Worm (Caenorhabditis elegans) whole organism, L1 larva: ENCODE measurements around the gene nspb-5.

Experiments
- C04F5.9 ChIP-seq: sonication (generic microtip); optimal IDR thresholded peaks from 2 replicates; lab custom pipeline; 2016; ENCODE audit warnings: missing genetic modification characterization, missing compliant biosample characterization
- ama-1 ChIP-seq: fragments of 150-350 bp; optimal IDR thresholded peaks from 2 replicates; lab custom pipeline; 2014
- ceh-8 ChIP-seq: fragments of 200-800 bp; sonication (Bioruptor generic); optimal IDR thresholded peaks from 2 replicates; lab custom pipeline; 2018; ENCODE audit warnings: mild to moderate bottlenecking, missing genetic modification characterization, moderate library complexity, missing compliant biosample characterization
- ceh-82 ChIP-seq, 3 experiments: fragments of 150-350 bp in 1 of 3; sonication (generic microtip) in 2 of 3; optimal IDR thresholded peaks; 2 replicates each; lab custom pipeline; 2014 to 2017; ENCODE audit warnings: missing biosample characterization in 3 of 3, missing genetic modification characterization in 3 of 3
- ceh-90 ChIP-seq: sonication (generic microtip); optimal IDR thresholded peaks from 2 replicates; lab custom pipeline; 2016; ENCODE audit warnings: missing genetic modification characterization, missing compliant biosample characterization
- dpl-1 ChIP-seq, 3 experiments: fragments of 150-350 bp in 2 of 3; sonication (generic microtip) in 1 of 3; optimal IDR thresholded peaks; 2 replicates each; lab custom pipeline; 2014 to 2017; ENCODE audit warnings: missing biosample characterization in 3 of 3, missing genetic modification characterization in 3 of 3, missing genetic modification reagents in 3 of 3
- dsc-1 ChIP-seq: sonication (generic microtip); optimal IDR thresholded peaks from 2 replicates; lab custom pipeline; 2016; ENCODE audit warnings: mild to moderate bottlenecking, missing genetic modification characterization, missing compliant biosample characterization
- efl-1 ChIP-seq, 4 experiments: fragments of 150-350 bp; optimal IDR thresholded peaks in 3 of 4; peaks in 1 of 4; 1 replicate in 1 of 4; 2 replicates in 3 of 4; lab custom pipeline; 2014; ENCODE audit warnings: missing biosample characterization in 2 of 4, missing genetic modification characterization in 2 of 4, missing genetic modification reagents in 2 of 4
- elt-3 ChIP-seq, 6 experiments: fragments of 150-350 bp in 1 of 6; sonication (generic microtip); optimal IDR thresholded peaks; 2 replicates each; lab custom pipeline; 2017 to 2018; ENCODE audit warnings: missing biosample characterization in 6 of 6, missing genetic modification characterization in 6 of 6, inconsistent platforms in 1 of 6
- fkh-10 ChIP-seq: sonication (generic microtip); optimal IDR thresholded peaks from 2 replicates; lab custom pipeline; 2017; ENCODE audit warnings: missing biosample characterization, missing genetic modification reagents, missing genetic modification characterization
- fkh-8 ChIP-seq: sonication (generic microtip); optimal IDR thresholded peaks from 2 replicates; lab custom pipeline; 2016; ENCODE audit warnings: mild to moderate bottlenecking, missing genetic modification characterization, missing compliant biosample characterization
- isw-1 ChIP-seq: fragments of 200-800 bp; sonication (Bioruptor generic); IDR thresholded peaks from 2 replicates; pipeline ENCODE4 v1.3.6; 2022; ENCODE audit warnings: missing genetic modification characterization, missing compliant biosample characterization
- jun-1 ChIP-seq: fragments of 150-350 bp; optimal IDR thresholded peaks from 2 replicates; lab custom pipeline; 2014; ENCODE audit warnings: missing biosample characterization, missing genetic modification reagents, missing genetic modification characterization
- lin-13 ChIP-seq: fragments of 150-350 bp; optimal IDR thresholded peaks from 2 replicates; lab custom pipeline; 2014; ENCODE audit warnings: missing biosample characterization, missing genetic modification reagents, missing genetic modification characterization
- lin-35 ChIP-seq, 2 experiments: fragments of 150-350 bp; optimal IDR thresholded peaks; 2 replicates each; lab custom pipeline; 2014; ENCODE audit warnings: missing biosample characterization in 2 of 2, missing genetic modification characterization in 2 of 2, missing genetic modification reagents in 2 of 2
- lin-39 ChIP-seq: fragments of 150-350 bp; optimal IDR thresholded peaks from 2 replicates; lab custom pipeline; 2014; ENCODE audit warnings: missing biosample characterization, missing genetic modification reagents, missing genetic modification characterization
- lsy-2 ChIP-seq, 2 experiments: fragments of 150-350 bp; optimal IDR thresholded peaks; 2 replicates each; lab custom pipeline; 2014; ENCODE audit warnings: missing biosample characterization in 2 of 2, missing genetic modification characterization in 2 of 2
- mab-9 ChIP-seq: fragments of 200-800 bp; sonication (Bioruptor generic); IDR thresholded peaks from 2 replicates; pipeline ENCODE4 v1.3.6; 2022; ENCODE audit warnings: missing genetic modification reagents, missing genetic modification characterization, missing compliant biosample characterization
- mdl-1 ChIP-seq, 2 experiments: fragments of 150-350 bp; optimal IDR thresholded peaks; 2 replicates each; lab custom pipeline; 2014 to 2017; ENCODE audit warnings: missing biosample characterization in 2 of 2, missing genetic modification characterization in 2 of 2, inconsistent platforms in 1 of 2
- mef-2 ChIP-seq: fragments of 150-350 bp; optimal IDR thresholded peaks from 2 replicates; lab custom pipeline; 2014; ENCODE audit warnings: missing biosample characterization, missing genetic modification characterization
- nhr-11 ChIP-seq: fragments of 150-350 bp; optimal IDR thresholded peaks from 2 replicates; lab custom pipeline; 2014; ENCODE audit warnings: missing biosample characterization, missing genetic modification characterization
- nhr-19 ChIP-seq: fragments of 200-800 bp; sonication (Bioruptor generic); conservative IDR thresholded peaks from 2 replicates; pipeline ENCODE4 v1.3.6; 2022; ENCODE audit warnings: missing genetic modification characterization, missing compliant biosample characterization
- nhr-28 ChIP-seq: fragments of 150-350 bp; optimal IDR thresholded peaks from 2 replicates; lab custom pipeline; 2014; ENCODE audit warnings: missing biosample characterization, missing genetic modification characterization
- nhr-71 ChIP-seq: sonication (generic microtip); optimal IDR thresholded peaks from 2 replicates; lab custom pipeline; 2016; ENCODE audit warnings: mild to moderate bottlenecking, missing genetic modification characterization, moderate library complexity, missing compliant biosample characterization
- nhr-76 ChIP-seq: sonication (generic microtip); optimal IDR thresholded peaks from 2 replicates; lab custom pipeline; 2017; ENCODE audit warnings: missing biosample characterization, missing genetic modification characterization
- nhr-84 ChIP-seq: sonication (generic microtip); optimal IDR thresholded peaks from 2 replicates; lab custom pipeline; 2017; ENCODE audit warnings: missing biosample characterization, missing genetic modification characterization
- pax-3 ChIP-seq: fragments of 200-800 bp; sonication (Bioruptor generic); optimal IDR thresholded peaks from 2 replicates; lab custom pipeline; 2018; ENCODE audit warnings: mild to moderate bottlenecking, missing genetic modification characterization, moderate library complexity, missing compliant biosample characterization
- pqm-1 ChIP-seq: sonication (generic microtip); optimal IDR thresholded peaks from 3 replicates; lab custom pipeline; 2017; ENCODE audit warnings: missing biosample characterization, missing genetic modification characterization
- rnt-1 ChIP-seq: sonication (generic microtip); optimal IDR thresholded peaks from 2 replicates; lab custom pipeline; 2016; ENCODE audit warnings: mild to moderate bottlenecking, missing genetic modification characterization, moderate library complexity, missing compliant biosample characterization
- snu-23 ChIP-seq: sonication (generic microtip); optimal IDR thresholded peaks from 2 replicates; lab custom pipeline; 2016; ENCODE audit warnings: missing genetic modification characterization, missing compliant biosample characterization
- sox-4 ChIP-seq: sonication (generic microtip); optimal IDR thresholded peaks from 2 replicates; lab custom pipeline; 2016; ENCODE audit warnings: missing genetic modification characterization, missing compliant biosample characterization
- unc-86 ChIP-seq: sonication (generic microtip); optimal IDR thresholded peaks from 2 replicates; lab custom pipeline; 2016; ENCODE audit warnings: missing genetic modification characterization, missing compliant biosample characterization
- ztf-11 ChIP-seq, 2 experiments: sonication (generic microtip); optimal IDR thresholded peaks; 2 replicates each; lab custom pipeline; 2016 to 2017; ENCODE audit warnings: missing genetic modification characterization in 2 of 2, missing biosample characterization in 1 of 2, missing compliant biosample characterization in 1 of 2
- ztf-4 ChIP-seq: fragments of 150-350 bp; optimal IDR thresholded peaks from 2 replicates; lab custom pipeline; 2014; ENCODE audit warnings: missing biosample characterization, missing genetic modification characterization

Gene nspb-5

DNA sequence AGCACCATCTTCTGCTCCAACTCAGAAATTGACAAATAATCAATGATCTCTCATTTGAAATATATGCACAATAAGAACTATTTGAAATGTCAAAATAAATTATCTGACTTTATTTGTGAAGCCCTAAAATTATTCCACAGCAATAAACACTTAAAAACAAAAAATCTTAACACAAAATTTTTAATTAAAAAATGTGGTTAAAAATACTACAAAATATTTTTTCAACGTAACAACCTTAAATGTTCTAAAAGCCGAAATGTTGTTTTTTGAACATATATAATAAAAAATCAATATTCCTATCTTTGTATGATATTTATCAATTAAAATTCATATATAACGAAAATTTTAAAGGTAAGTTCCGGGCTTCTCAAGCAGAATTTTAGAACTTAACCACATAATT lies 607 bp downstream of the nspb-5 start, which contains the start of gene F38A5.8:
TSS of gene F38A5.8 (plus strand) at position 301 of the 400 bp plus-strand sequence.
- TF ChIP-seq lin-39 (tag; lab: Kevin White, UChicago) (no peak), mef-2 (no peak), fkh-8 (tag; lab: Kevin White, UChicago) (no peak), nhr-71 (tag; lab: Kevin White, UChicago) (no peak)

DNA sequence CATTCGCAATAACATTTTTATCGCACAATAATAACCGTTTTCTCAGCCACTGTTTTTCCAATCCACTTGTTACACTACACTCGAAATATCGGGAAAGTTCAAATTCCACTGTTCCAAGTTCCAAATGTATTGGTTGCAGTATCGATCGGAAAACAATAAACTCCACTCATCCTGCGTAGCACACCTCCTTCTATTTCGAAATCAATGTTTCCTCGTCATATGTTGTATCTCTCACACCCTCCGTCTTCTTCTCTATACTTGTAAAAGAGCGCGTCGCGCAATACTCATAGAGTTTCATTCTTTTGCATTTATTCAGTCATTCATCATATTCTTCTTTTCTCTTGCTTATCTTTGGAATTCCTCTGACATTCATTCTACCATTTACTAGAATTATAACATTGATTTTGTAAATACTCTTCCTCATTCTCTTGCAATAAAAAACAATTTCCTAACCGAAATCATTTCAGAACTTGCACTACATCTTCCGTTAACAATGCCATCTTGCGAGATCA lies 2.4 kb downstream of the nspb-5 start, which contains the start of gene sup-36:
TSS of gene sup-36 (plus strand) at position 462 of the 512 bp plus-strand sequence.
- TF ChIP-seq isw-1 (GFP tag; lab: Robert Waterston, UW) = no peak
- TF ChIP-seq nhr-11 (tag; lab: Kevin White, UChicago) = no peak
- TF ChIP-seq ztf-11 (tag; optimal IDR thresholded peaks at IDR 0.05; lab: Kevin White, UChicago) = no peak
- no peak for TF ChIP-seq mab-9 (GFP tag; lab: Robert Waterston, UW)
- no peak for TF ChIP-seq unc-86 (tag; lab: Kevin White, UChicago)
- TF ChIP-seq efl-1 (optimal IDR thresholded peaks at IDR 0.05; lab: Kevin White, UChicago) = peak; percentile 21 to 25
- TF ChIP-seq efl-1 (GFP tag; optimal IDR thresholded peaks at IDR 0.05 in 1 of 2; lab: Kevin White, UChicago) = peak; percentile 22 to 31
- no peak for TF ChIP-seq lin-13 (GFP tag; lab: Kevin White, UChicago)
- no peak for TF ChIP-seq sox-4
- TF ChIP-seq ceh-8 (GFP tag; lab: Kevin White, UChicago) = no peak
- peak; percentile 29 for TF ChIP-seq rnt-1 (tag; lab: Kevin White, UChicago)
- TF ChIP-seq nhr-19 (GFP tag; lab: Robert Waterston, UW) = no peak
- TF ChIP-seq pqm-1 = no peak
- no peak for TF ChIP-seq ama-1
- peak in 1 of 3 experiments; percentile 1 for TF ChIP-seq dpl-1 (GFP tag; optimal IDR thresholded peaks at IDR 0.05; lab: Kevin White, UChicago)
- TF ChIP-seq fkh-10 (GFP tag; lab: Kevin White, UChicago) = no peak
- TF ChIP-seq ceh-82 (tag; optimal IDR thresholded peaks at IDR 0.05; lab: Kevin White, UChicago) = peak in 1 of 3 experiments; percentile 18
- peak in 1 of 2 experiments; percentile 45 for TF ChIP-seq lin-35 (GFP tag; optimal IDR thresholded peaks at IDR 0.05; lab: Kevin White, UChicago)
- TF ChIP-seq snu-23 (GFP tag; lab: Kevin White, UChicago) = peak; percentile 28
- no peak for TF ChIP-seq nhr-76 (tag; lab: Kevin White, UChicago)
- no peak for TF ChIP-seq jun-1 (tag; lab: Kevin White, UChicago)
- TF ChIP-seq, all 84 proteins: peak for 6

DNA sequence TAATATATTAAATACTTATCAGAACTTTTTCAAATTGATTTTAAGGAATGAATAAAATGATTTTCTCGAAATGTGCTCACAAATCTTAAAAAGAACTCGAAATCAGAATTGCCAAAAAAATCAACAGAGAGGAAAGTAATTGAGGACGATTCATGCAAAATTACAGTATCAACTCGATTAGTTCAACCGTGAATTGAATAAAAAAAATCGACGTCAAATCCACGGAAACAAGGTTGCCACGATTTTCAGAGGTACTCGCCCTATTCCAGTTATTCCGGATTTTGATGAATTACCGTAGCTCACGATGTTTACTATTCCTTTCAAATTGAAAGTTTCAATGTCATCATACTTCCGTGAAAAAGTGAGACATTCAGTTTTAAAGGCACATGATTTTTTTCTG lies 3.5 kb downstream of the nspb-5 start, which contains the start of gene F15B10.3:
TSS of gene F15B10.3 (plus strand) at position 301 of the 400 bp plus-strand sequence.
- TF ChIP-seq nhr-28 (tag; lab: Kevin White, UChicago) (no peak), elt-3 (tag; optimal IDR thresholded peaks at IDR 0.05; lab: Kevin White, UChicago) (no peak), efl-1 (optimal IDR thresholded peaks at IDR 0.05; lab: Kevin White, UChicago) (no peak), efl-1 (GFP tag; optimal IDR thresholded peaks at IDR 0.05 in 1 of 2; lab: Kevin White, UChicago) (no peak), sox-4 (no peak), mdl-1 (tag; optimal IDR thresholded peaks at IDR 0.05; lab: Kevin White, UChicago) (no peak), lsy-2 (tag; optimal IDR thresholded peaks at IDR 0.05; lab: Kevin White, UChicago) (no peak), ztf-4 (tag; lab: Kevin White, UChicago) (no peak), lin-39 (tag; lab: Kevin White, UChicago) (no peak), C04F5.9 (tag; lab: Kevin White, UChicago) (no peak), pax-3 (tag; lab: Kevin White, UChicago) (no peak), ceh-8 (GFP tag; lab: Kevin White, UChicago) (no peak), jun-1 (tag; lab: Kevin White, UChicago) (no peak), ceh-90 (no peak), mef-2 (no peak), nhr-84 (tag; lab: Kevin White, UChicago) (no peak), unc-86 (tag; lab: Kevin White, UChicago) (no peak), dsc-1 (tag; lab: Kevin White, UChicago) (no peak)
- TF ChIP-seq, all 84 proteins: peak for 0

DNA sequence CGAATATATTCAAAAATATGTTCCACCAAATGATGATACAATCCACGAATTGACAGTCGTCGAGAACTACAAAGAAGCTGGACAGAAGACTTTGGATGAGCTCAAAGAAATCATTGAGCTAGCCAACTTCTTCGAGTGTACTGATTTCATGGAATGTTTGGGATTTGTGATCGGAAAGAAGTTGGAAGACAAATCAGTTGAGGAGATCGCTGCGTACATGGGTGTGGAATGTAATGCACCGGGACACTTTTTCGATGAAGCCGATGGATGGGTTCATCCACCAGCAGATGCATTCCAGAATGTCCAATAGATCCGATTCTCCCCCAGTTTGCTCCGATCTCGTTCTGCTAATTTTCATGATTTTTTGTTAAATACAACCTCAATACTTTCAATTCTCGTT lies 4.7 kb downstream of the nspb-5 start:
- TF ChIP-seq efl-1 (optimal IDR thresholded peaks at IDR 0.05; lab: Kevin White, UChicago) (no peak), efl-1 (GFP tag; optimal IDR thresholded peaks at IDR 0.05 in 1 of 2; lab: Kevin White, UChicago) (peak in 1 of 2 experiments; percentile 43), ama-1 (no peak), snu-23 (GFP tag; lab: Kevin White, UChicago) (no peak)
